Fruit fly (Drosophila melanogaster) whole organism, embryonic: ENCODE measurements around the gene Tango1.

Source experiments
- B-H2 ChIP-seq: fragments of 200-800 bp; sonication (Bioruptor generic); optimal IDR thresholded peaks from 2 replicates; lab custom pipeline; 2018; ENCODE audit warnings: missing biosample characterization, mild to moderate bottlenecking, missing genetic modification characterization
- CG10209 ChIP-seq: fragments of 200-800 bp; sonication (Bioruptor generic); optimal IDR thresholded peaks from 3 replicates; lab custom pipeline; 2017; ENCODE audit warnings: missing biosample characterization, mild to moderate bottlenecking, missing genetic modification characterization, missing genetic modification reagents
- CG10321 ChIP-seq: fragments of 200-800 bp; sonication (Bioruptor generic); IDR thresholded peaks from 2 replicates; pipeline ENCODE4 v1.3.6; 2022; ENCODE audit warnings: missing biosample characterization, missing genetic modification characterization
- CG10543 ChIP-seq: fragments of 200-800 bp; sonication (Bioruptor generic); optimal IDR thresholded peaks from 3 replicates; lab custom pipeline; 2017; ENCODE audit warnings: missing biosample characterization, mild to moderate bottlenecking, missing genetic modification characterization, moderate library complexity
- CG10654 ChIP-seq: fragments of 200-800 bp; sonication (Bioruptor generic); optimal IDR thresholded peaks from 2 replicates; lab custom pipeline; 2016; ENCODE audit warnings: missing biosample characterization, missing genetic modification characterization
- CG10959 ChIP-seq: fragments of 200-800 bp; sonication (Bioruptor generic); IDR thresholded peaks from 2 replicates; pipeline ENCODE4 v1.3.6; 2022; ENCODE audit warnings: missing biosample characterization, missing genetic modification characterization
- CG10979 ChIP-seq: fragments of 200-800 bp; sonication (Bioruptor generic); optimal IDR thresholded peaks from 2 replicates; lab custom pipeline; 2018; ENCODE audit warnings: missing biosample characterization, mild to moderate bottlenecking, missing genetic modification characterization, moderate library complexity
- CG11398 ChIP-seq: fragments of 200-800 bp; sonication (Bioruptor generic); optimal IDR thresholded peaks from 2 replicates; lab custom pipeline; 2016; ENCODE audit warnings: missing biosample characterization, missing genetic modification characterization
- CG12155 ChIP-seq: fragments of 200-800 bp; sonication (Bioruptor generic); optimal IDR thresholded peaks from 3 replicates; lab custom pipeline; 2016; ENCODE audit warnings: missing biosample characterization, missing genetic modification characterization
- CG14441 ChIP-seq: fragments of 200-800 bp; sonication (Bioruptor generic); IDR thresholded peaks from 2 replicates; pipeline ENCODE4 v1.3.6; 2022; ENCODE audit warnings: missing biosample characterization, missing genetic modification characterization
- CG14965 ChIP-seq: fragments of 200-800 bp; sonication (Bioruptor generic); optimal IDR thresholded peaks from 2 replicates; lab custom pipeline; 2016; ENCODE audit warnings: missing biosample characterization, missing genetic modification characterization, borderline replicate concordance
- CG15601 ChIP-seq: fragments of 200-800 bp; sonication (Bioruptor generic); optimal IDR thresholded peaks from 3 replicates; lab custom pipeline; 2019; ENCODE audit warnings: missing biosample characterization, mild to moderate bottlenecking, missing genetic modification characterization, moderate library complexity
- CG16813 ChIP-seq: fragments of 200-800 bp; sonication (Bioruptor generic); IDR thresholded peaks from 3 replicates; pipeline ENCODE4 v1.3.6; 2022; ENCODE audit warnings: missing biosample characterization, missing genetic modification characterization; ENCODE audit not compliant: partially characterized antibody
- CG18619 ChIP-seq: fragments of 200-800 bp; sonication (Bioruptor generic); optimal IDR thresholded peaks from 3 replicates; lab custom pipeline; 2017; ENCODE audit warnings: missing biosample characterization, mild to moderate bottlenecking, missing genetic modification characterization
- CG2116 ChIP-seq: fragments of 200-800 bp; sonication (Bioruptor generic); optimal IDR thresholded peaks from 3 replicates; lab custom pipeline; 2018; ENCODE audit warnings: missing biosample characterization, mild to moderate bottlenecking, missing genetic modification characterization
- CG30020 ChIP-seq: fragments of 200-800 bp; optimal IDR thresholded peaks from 2 replicates; lab custom pipeline; 2019; ENCODE audit warnings: missing biosample characterization, mild to moderate bottlenecking, missing genetic modification characterization, moderate library complexity
- CG3163 ChIP-seq: fragments of 200-800 bp; sonication (Bioruptor generic); optimal IDR thresholded peaks from 3 replicates; lab custom pipeline; 2016; ENCODE audit warnings: missing biosample characterization, missing genetic modification characterization
- CG33213 ChIP-seq: fragments of 200-800 bp; sonication (Bioruptor generic); optimal IDR thresholded peaks from 3 replicates; lab custom pipeline; 2016; ENCODE audit warnings: missing biosample characterization, missing genetic modification characterization
- CG33557 ChIP-seq: fragments of 200-800 bp; sonication (Bioruptor generic); optimal IDR thresholded peaks from 2 replicates; lab custom pipeline; 2019; ENCODE audit warnings: missing biosample characterization, mild to moderate bottlenecking, missing genetic modification characterization, moderate library complexity
- CG34224 ChIP-seq: fragments of 200-800 bp; sonication (Bioruptor generic); IDR thresholded peaks from 3 replicates; pipeline ENCODE4 v1.3.6; 2022; ENCODE audit warnings: missing biosample characterization, missing genetic modification characterization; ENCODE audit not compliant: partially characterized antibody
- CG7271 ChIP-seq: fragments of 200-800 bp; sonication (Bioruptor generic); optimal IDR thresholded peaks from 2 replicates; lab custom pipeline; 2018; ENCODE audit warnings: missing biosample characterization, mild to moderate bottlenecking, missing genetic modification characterization, moderate library complexity
- CG7556 ChIP-seq: fragments of 200-800 bp; sonication (Bioruptor generic); optimal IDR thresholded peaks from 2 replicates; lab custom pipeline; 2017; ENCODE audit warnings: missing biosample characterization, mild to moderate bottlenecking, missing genetic modification characterization
- CG9876 ChIP-seq: fragments of 200-800 bp; sonication (Bioruptor generic); optimal IDR thresholded peaks from 2 replicates; lab custom pipeline; 2016; ENCODE audit warnings: missing biosample characterization, missing genetic modification characterization
- Camta ChIP-seq: fragments of 200-800 bp; sonication (Bioruptor generic); optimal IDR thresholded peaks from 2 replicates; lab custom pipeline; 2016; ENCODE audit warnings: missing biosample characterization, missing genetic modification characterization
- GATAe ChIP-seq: fragments of 200-800 bp; sonication (Bioruptor generic); conservative IDR thresholded peaks from 2 replicates; pipeline ENCODE4 v1.3.6; 2022; ENCODE audit warnings: missing biosample characterization, missing genetic modification characterization
- Hr3 ChIP-seq: fragments of 200-800 bp; sonication (Bioruptor generic); optimal IDR thresholded peaks from 3 replicates; lab custom pipeline; 2016; ENCODE audit warnings: missing biosample characterization, missing genetic modification characterization
- Mes4 ChIP-seq: fragments of 200-800 bp; sonication (Bioruptor generic); optimal IDR thresholded peaks from 2 replicates; lab custom pipeline; 2016; ENCODE audit warnings: missing biosample characterization, missing genetic modification characterization
- Nf-YC ChIP-seq: fragments of 200-800 bp; optimal IDR thresholded peaks from 3 replicates; lab custom pipeline; 2019; ENCODE audit warnings: missing biosample characterization, mild to moderate bottlenecking, missing genetic modification characterization, moderate library complexity
- Rfx ChIP-seq: fragments of 200-800 bp; sonication (Bioruptor generic); IDR thresholded peaks from 2 replicates; pipeline ENCODE4 v1.3.6; 2022; ENCODE audit warnings: missing biosample characterization, missing genetic modification characterization
- Xrp1 ChIP-seq: fragments of 200-800 bp; sonication (Bioruptor generic); IDR thresholded peaks from 2 replicates; pipeline ENCODE4 v1.3.6; 2022; ENCODE audit warnings: missing biosample characterization, missing genetic modification characterization
- ac ChIP-seq: fragments of 200-800 bp; sonication (Bioruptor generic); optimal IDR thresholded peaks from 3 replicates; lab custom pipeline; 2017; ENCODE audit warnings: missing biosample characterization, mild to moderate bottlenecking, missing genetic modification characterization
- aop ChIP-seq: fragments of 200-800 bp; sonication (Bioruptor generic); IDR thresholded peaks from 2 replicates; pipeline ENCODE4 v1.3.6; 2022; ENCODE audit warnings: missing biosample characterization, missing genetic modification characterization
- ara ChIP-seq: fragments of 200-800 bp; sonication (Bioruptor generic); IDR thresholded peaks from 2 replicates; pipeline ENCODE4 v1.3.6; 2022; ENCODE audit warnings: missing biosample characterization, missing genetic modification characterization
- az2 ChIP-seq: fragments of 200-800 bp; sonication (Bioruptor generic); optimal IDR thresholded peaks from 3 replicates; lab custom pipeline; 2016; ENCODE audit warnings: missing biosample characterization, missing genetic modification characterization
- br ChIP-seq: fragments of >200 bp; optimal IDR thresholded peaks from 2 replicates; lab custom pipeline; 2017
- cg ChIP-seq: fragments of 200-800 bp; sonication (Bioruptor generic); optimal IDR thresholded peaks from 3 replicates; lab custom pipeline; 2019; ENCODE audit warnings: missing biosample characterization, mild to moderate bottlenecking, missing genetic modification characterization, moderate library complexity
- chn ChIP-seq: fragments of 200-800 bp; sonication (Bioruptor generic); optimal IDR thresholded peaks from 2 replicates; lab custom pipeline; 2016; ENCODE audit warnings: missing biosample characterization, missing genetic modification characterization
- emc ChIP-seq: fragments of 200-800 bp; sonication (Bioruptor generic); optimal IDR thresholded peaks from 2 replicates; lab custom pipeline; 2016; ENCODE audit warnings: missing biosample characterization, missing genetic modification characterization
- fd102C ChIP-seq: fragments of 200-800 bp; sonication (Bioruptor generic); optimal IDR thresholded peaks from 2 replicates; lab custom pipeline; 2018; ENCODE audit warnings: missing biosample characterization, mild to moderate bottlenecking, missing genetic modification characterization, moderate library complexity
- gfzf ChIP-seq: fragments of 200-800 bp; sonication (Bioruptor generic); optimal IDR thresholded peaks from 2 replicates; lab custom pipeline; 2016; ENCODE audit warnings: missing biosample characterization, mild to moderate bottlenecking, missing genetic modification characterization, moderate library complexity
- hth ChIP-seq: fragments of >200 bp; optimal IDR thresholded peaks from 2 replicates; lab custom pipeline; 2017; ENCODE audit warnings: inconsistent platforms
- jigr1 ChIP-seq: fragments of 200-800 bp; sonication (Bioruptor generic); IDR thresholded peaks from 3 replicates; pipeline ENCODE4 v1.3.6; 2022; ENCODE audit warnings: missing biosample characterization, missing genetic modification characterization
- lmd ChIP-seq: fragments of 200-800 bp; sonication (Bioruptor generic); IDR thresholded peaks from 2 replicates; pipeline ENCODE4 v1.3.6; 2022; ENCODE audit warnings: missing biosample characterization, missing genetic modification characterization
- nau ChIP-seq: fragments of 200-800 bp; sonication (Bioruptor generic); optimal IDR thresholded peaks from 3 replicates; lab custom pipeline; 2017; ENCODE audit warnings: missing biosample characterization, mild to moderate bottlenecking, missing genetic modification characterization, missing genetic modification reagents
- nerfin-2 ChIP-seq: fragments of 200-800 bp; sonication (Bioruptor generic); IDR thresholded peaks from 2 replicates; pipeline ENCODE4 v1.3.6; 2022; ENCODE audit warnings: missing biosample characterization, missing genetic modification characterization; ENCODE audit not compliant: partially characterized antibody
- odd ChIP-seq: fragments of 200-800 bp; sonication (Bioruptor generic); optimal IDR thresholded peaks from 2 replicates; lab custom pipeline; 2017; ENCODE audit warnings: missing biosample characterization, mild to moderate bottlenecking, missing genetic modification characterization
- prd ChIP-seq, 3 experiments: fragments of >200 bp in 2 of 3; fragments of 200-800 bp in 1 of 3; sonication (Bioruptor generic) in 1 of 3; optimal IDR thresholded peaks in 2 of 3; IDR thresholded peaks in 1 of 3; 2 replicates in 2 of 3; 3 replicates in 1 of 3; pipeline versions ENCODE4 v1.3.6 to Lab custom; 2017 to 2022; ENCODE audit warnings: missing biosample characterization in 1 of 3, missing genetic modification characterization in 1 of 3
- ranshi ChIP-seq: fragments of 200-800 bp; sonication (Bioruptor generic); IDR thresholded peaks from 2 replicates; pipeline ENCODE4 v1.3.6; 2022; ENCODE audit warnings: missing biosample characterization, missing genetic modification characterization
- scrt ChIP-seq: fragments of 200-800 bp; sonication (Bioruptor generic); optimal IDR thresholded peaks from 2 replicates; lab custom pipeline; 2018; ENCODE audit warnings: missing biosample characterization, mild to moderate bottlenecking, missing genetic modification characterization, moderate library complexity
- stc ChIP-seq: fragments of 200-800 bp; sonication (Bioruptor generic); IDR thresholded peaks from 2 replicates; pipeline ENCODE4 v1.3.6; 2022; ENCODE audit warnings: missing biosample characterization, missing genetic modification characterization
- ttk ChIP-seq: fragments of 200-800 bp; sonication (Bioruptor generic); IDR thresholded peaks from 2 replicates; pipeline ENCODE4 v2.1.2; 2022; ENCODE audit warnings: missing biosample characterization, missing genetic modification characterization
- usp ChIP-seq: fragments of >200 bp; optimal IDR thresholded peaks from 2 replicates; lab custom pipeline; 2017; ENCODE audit warnings: missing biosample characterization, missing genetic modification characterization

Tango1 gene

dm6 chr2L:6700742-6701141, 51.6 kb downstream of the Tango1 start (continued):
- TF ChIP-seq CG33557 (peak; percentile 54), odd (GFP tag; lab: Kevin White, UChicago) (peak; percentile 46), Hr3 (GFP tag; lab: Kevin White, UChicago) (no peak), ac (GFP tag; lab: Kevin White, UChicago) (peak; percentile 93), CG7556 (GFP tag; lab: Kevin White, UChicago) (peak; percentile 20), CG18619 (peak; percentile 19), CG30020 (tag; lab: Kevin White, UChicago) (no peak), prd (optimal IDR thresholded peaks at IDR 0.05; lab: Kevin White, UChicago) (no peak), prd (GFP tag; IDR thresholded peaks at IDR 0.05; lab: Robert Waterston, UW) (peak; percentile 50; the same call in 2 of the 3 replicates), Xrp1 (GFP tag; lab: Robert Waterston, UW) (peak; percentile 77), usp (GFP tag; lab: Kevin White, UChicago) (no peak), gfzf (GFP tag; lab: Kevin White, UChicago) (no peak), CG10654 (peak; percentile 4), hth (lab: Kevin White, UChicago) (no peak), CG14965 (peak; percentile 38), CG34224 (GFP tag; lab: Robert Waterston, UW) (no peak), CG10959 (GFP tag; lab: Robert Waterston, UW) (0 out of 2 replicates have a peak, but pooled peaks have one; percentile 7), lmd (GFP tag; lab: Robert Waterston, UW) (no peak), nerfin-2 (GFP tag; lab: Robert Waterston, UW) (no peak), ara (GFP tag; lab: Robert Waterston, UW) (peak; percentile 15; the same call in 1 of the 2 replicates), emc (GFP tag; lab: Kevin White, UChicago) (no peak), br (lab: Kevin White, UChicago) (no peak), CG16813 (GFP tag; lab: Robert Waterston, UW) (no peak), CG33213 (GFP tag; lab: Kevin White, UChicago) (peak; percentile 20), Nf-YC (tag; lab: Kevin White, UChicago) (no peak), GATAe (no peak), az2 (GFP tag; lab: Kevin White, UChicago) (no peak), B-H2 (GFP tag; lab: Kevin White, UChicago) (no peak), fd102C (GFP tag; lab: Kevin White, UChicago) (peak; percentile 99), CG10321 (GFP tag; lab: Robert Waterston, UW) (no peak), cg (GFP tag; lab: Kevin White, UChicago) (no peak), aop (no peak), chn (GFP tag; lab: Kevin White, UChicago) (no peak), jigr1 (no peak), CG10209 (peak; percentile 64), CG2116 (peak; percentile 22), scrt (GFP tag; lab: Kevin White, UChicago) (no peak), stc (no peak), Rfx (GFP tag; lab: Robert Waterston, UW) (no peak), CG14441 (GFP tag; lab: Robert Waterston, UW) (no peak), CG15601 (tag; lab: Kevin White, UChicago) (no peak), CG7271 (tag; lab: Kevin White, UChicago) (peak; percentile 80), CG10543 (GFP tag; lab: Kevin White, UChicago) (no peak), ranshi (GFP tag; lab: Robert Waterston, UW) (no peak), CG10979 (tag; lab: Kevin White, UChicago) (peak; percentile 2), nau (GFP tag; lab: Kevin White, UChicago) (no peak), Mes4 (GFP tag; lab: Kevin White, UChicago) (peak; percentile 4), ttk (GFP tag; lab: Robert Waterston, UW) (no peak), CG12155 (GFP tag; lab: Kevin White, UChicago) (no peak), CG3163 (GFP tag; lab: Kevin White, UChicago) (peak; percentile 8), CG9876 (GFP tag; lab: Kevin White, UChicago) (peak; percentile 20), Camta (GFP tag; lab: Kevin White, UChicago) (peak; percentile 30), CG11398 (GFP tag; lab: Kevin White, UChicago) (peak; percentile 60)
